Fruit fly (Drosophila melanogaster): ENCODE data around the gene Hmgcl.

The Hmgcl gene

DNA sequence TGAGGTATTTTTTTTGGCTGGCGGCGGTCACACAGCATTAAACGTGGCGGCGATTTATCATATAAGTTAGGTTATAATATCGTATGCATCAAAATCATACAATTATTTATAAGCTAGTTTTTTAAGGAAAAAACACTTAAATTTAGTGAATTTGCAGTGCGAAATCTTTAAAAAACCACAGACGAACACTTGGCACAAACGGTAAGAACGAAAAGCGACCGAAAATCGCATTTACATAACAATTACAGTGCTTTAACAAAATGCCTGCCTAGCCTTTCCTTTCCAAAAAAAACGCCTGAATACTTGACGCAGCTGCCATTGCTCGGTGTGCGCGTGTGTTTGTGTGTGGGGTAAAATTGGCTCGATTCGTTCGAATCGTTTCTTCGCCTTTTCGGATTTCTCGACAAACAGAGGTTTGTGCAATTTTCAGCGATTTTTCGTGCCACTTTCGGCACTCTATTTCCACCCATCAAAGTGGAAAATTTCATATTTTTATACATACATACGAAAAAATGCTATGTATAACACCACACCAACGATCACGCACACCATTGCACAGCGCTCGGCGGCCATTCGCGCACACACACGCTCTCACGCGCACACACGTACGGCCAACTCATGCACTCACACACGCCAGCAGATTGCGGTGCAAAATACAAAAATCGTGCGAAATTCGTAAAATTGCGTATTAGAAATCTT, 39.4 kb upstream of the Hmgcl start, which contains the start of gene Hrb27C:
Gene Hrb27C, plus strand, starts transcription at position 44 of the 699 bp plus-strand sequence.
- peak; percentile 33; the same call in 1 of the 2 replicates for TF ChIP-seq Ets98B (GFP tag; IDR thresholded peaks at IDR 0.05)
- no peak for TF ChIP-seq CG8301 (tag; optimal IDR thresholded peaks at IDR 0.05)

DNA sequence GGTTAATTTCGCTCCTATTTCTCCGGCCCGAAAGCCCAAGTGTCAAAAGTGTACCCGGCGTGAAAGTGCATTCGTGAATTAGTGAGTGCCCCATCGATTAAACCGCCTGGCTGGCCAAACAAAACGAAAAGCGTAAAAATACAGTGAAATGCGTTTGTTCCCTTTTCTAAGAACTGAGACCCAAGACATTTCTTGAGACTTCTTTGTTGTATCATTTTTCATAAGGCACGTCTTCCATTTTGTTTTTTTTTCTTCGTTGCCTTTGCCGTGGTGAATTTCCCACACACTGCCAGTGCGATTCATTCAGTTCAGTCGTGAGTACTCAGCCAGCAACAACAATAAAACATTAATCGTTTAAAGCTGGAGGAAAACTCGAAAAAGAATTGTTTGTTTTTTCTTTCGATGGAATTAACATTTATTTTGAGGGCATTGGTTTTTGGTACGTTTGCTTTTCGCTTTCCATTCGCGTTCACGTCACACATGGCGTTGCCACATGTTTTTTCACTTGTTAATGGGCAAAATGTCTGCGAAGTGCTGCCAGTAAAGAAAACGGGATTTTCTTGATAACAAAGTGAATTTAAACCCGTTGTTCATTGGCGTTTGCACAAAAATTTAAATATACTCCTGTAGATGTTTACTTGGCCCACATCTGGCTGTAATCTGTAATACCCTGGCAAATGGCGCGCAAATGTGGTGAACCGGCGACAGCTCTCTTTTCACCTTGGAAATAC, 38.7 kb upstream of the Hmgcl start:
- TF ChIP-seq CG10348 (GFP tag; IDR thresholded peaks at IDR 0.05): no peak
- peak; percentile 3 for TF ChIP-seq Pif1B (GFP tag; optimal IDR thresholded peaks at IDR 0.05)
- peak; percentile 96 for TF ChIP-seq EcR (GFP tag; optimal IDR thresholded peaks at IDR 0.05)
- no peak for TF ChIP-seq CG15710 (tag; optimal IDR thresholded peaks at IDR 0.05)
- no peak for TF ChIP-seq CG32121 (GFP tag; IDR thresholded peaks at IDR 0.05)
- TF ChIP-seq CG8301 (tag; optimal IDR thresholded peaks at IDR 0.05): peak; percentile 14
- TF ChIP-seq CG8159 (tag; optimal IDR thresholded peaks at IDR 0.05): peak; percentile 29
- peak; percentile 48; the same call in 1 of the 2 replicates for TF ChIP-seq CG12605 (GFP tag; IDR thresholded peaks at IDR 0.05)
- no peak for TF ChIP-seq rn (GFP tag; IDR thresholded peaks at IDR 0.05)
- peak; percentile 10 for TF ChIP-seq gl (tag; optimal IDR thresholded peaks at IDR 0.05)
- no peak for TF ChIP-seq CG14655 (GFP tag; optimal IDR thresholded peaks at IDR 0.05)
- TF ChIP-seq CG4496 (GFP tag; IDR thresholded peaks at IDR 0.05): 0 out of 3 replicates have a peak, but pooled peaks have one; percentile 18
- no peak for TF ChIP-seq CG13204 (GFP tag; optimal IDR thresholded peaks at IDR 0.05)
- TF ChIP-seq CG34367 (tag; optimal IDR thresholded peaks at IDR 0.05): no peak
- no peak for TF ChIP-seq Ets98B (GFP tag; IDR thresholded peaks at IDR 0.05)

DNA sequence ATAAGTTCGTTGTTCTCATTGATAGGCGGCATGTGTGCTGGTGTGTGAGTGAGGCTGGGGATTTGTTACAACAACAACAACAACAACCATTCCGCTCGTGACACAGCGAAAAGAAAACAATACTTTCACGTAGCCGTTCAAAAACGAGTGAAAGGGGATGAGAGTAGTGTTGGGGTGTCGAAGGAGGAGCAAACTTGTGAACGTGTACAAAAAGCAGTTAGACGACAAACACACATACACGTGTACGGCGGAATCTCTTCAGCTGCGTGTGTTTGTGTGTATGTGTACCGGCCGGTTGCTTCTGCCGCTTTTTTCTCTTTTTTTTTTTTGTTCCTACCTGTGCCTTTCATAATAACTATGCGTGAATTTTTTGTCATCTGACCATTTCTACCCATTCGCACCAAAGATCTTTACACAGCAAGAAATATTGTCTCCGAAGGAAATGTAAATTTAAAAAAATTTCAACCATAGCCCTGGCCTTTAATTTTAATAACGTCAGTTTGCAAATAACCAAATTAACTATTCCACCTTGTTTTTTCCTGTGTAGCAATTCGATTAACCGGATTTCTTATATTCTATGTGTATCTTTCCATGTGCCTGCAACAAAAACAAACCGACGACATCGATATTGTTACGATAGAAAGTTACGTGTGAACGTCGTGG, 38.0 kb upstream of the Hmgcl start:
- TF ChIP-seq CG15710 (tag; optimal IDR thresholded peaks at IDR 0.05): peak; percentile 74
- peak; percentile 87 for TF ChIP-seq Pif1B (GFP tag; optimal IDR thresholded peaks at IDR 0.05)
- TF ChIP-seq CG8159 (tag; optimal IDR thresholded peaks at IDR 0.05): peak; percentile 82
- peak; percentile 81 for TF ChIP-seq EcR (GFP tag; optimal IDR thresholded peaks at IDR 0.05)
- TF ChIP-seq CG9948 (tag; optimal IDR thresholded peaks at IDR 0.05): peak; percentile 80
- peak; percentile 83 for TF ChIP-seq CG17806 (tag; optimal IDR thresholded peaks at IDR 0.05)
- TF ChIP-seq CG4496 (GFP tag; IDR thresholded peaks at IDR 0.05): peak; percentile 91; the same call in 1 of the 3 replicates
- TF ChIP-seq Pif1A (GFP tag; optimal IDR thresholded peaks at IDR 0.05): peak; percentile 85
- no peak for TF ChIP-seq CG13204 (GFP tag; optimal IDR thresholded peaks at IDR 0.05)
- peak; percentile 88 for TF ChIP-seq CG8301 (tag; optimal IDR thresholded peaks at IDR 0.05)
- peak; percentile 39 for TF ChIP-seq gl (tag; optimal IDR thresholded peaks at IDR 0.05)
- peak; percentile 49 for TF ChIP-seq Snoo (tag; optimal IDR thresholded peaks at IDR 0.05)
- no peak for TF ChIP-seq CG10348 (GFP tag; IDR thresholded peaks at IDR 0.05)
- TF ChIP-seq CG32121 (GFP tag; IDR thresholded peaks at IDR 0.05): peak; percentile 81
- peak; percentile 90 for TF ChIP-seq Ets98B (GFP tag; IDR thresholded peaks at IDR 0.05)
- no peak for TF ChIP-seq fd96Ca (GFP tag; IDR thresholded peaks at IDR 0.05)
- peak; percentile 82 for TF ChIP-seq CG34367 (tag; optimal IDR thresholded peaks at IDR 0.05)
- TF ChIP-seq CG14655 (GFP tag; optimal IDR thresholded peaks at IDR 0.05): no peak

DNA sequence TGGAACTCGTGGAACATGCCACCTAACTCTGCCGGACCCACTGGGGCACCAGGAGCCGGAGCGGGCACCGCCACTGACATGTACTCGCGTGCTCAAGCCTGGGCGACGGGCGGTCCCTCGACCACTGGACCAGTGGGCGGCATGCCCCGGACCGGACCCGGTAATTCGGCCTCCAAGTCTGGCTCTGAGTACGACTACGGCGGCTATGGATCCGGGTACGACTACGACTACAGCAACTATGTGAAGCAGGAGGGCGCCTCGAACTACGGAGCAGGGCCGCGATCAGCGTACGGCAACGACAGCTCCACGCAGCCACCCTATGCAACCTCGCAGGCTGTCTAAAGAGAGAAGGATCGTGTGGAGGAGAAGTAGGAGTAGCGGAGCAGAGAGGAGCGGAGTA, 35.1 kb upstream of the Hmgcl start:
- TF ChIP-seq EcR (GFP tag; optimal IDR thresholded peaks at IDR 0.05) (no peak), CG13204 (GFP tag; optimal IDR thresholded peaks at IDR 0.05) (no peak), CG17806 (tag; optimal IDR thresholded peaks at IDR 0.05) (no peak)

DNA sequence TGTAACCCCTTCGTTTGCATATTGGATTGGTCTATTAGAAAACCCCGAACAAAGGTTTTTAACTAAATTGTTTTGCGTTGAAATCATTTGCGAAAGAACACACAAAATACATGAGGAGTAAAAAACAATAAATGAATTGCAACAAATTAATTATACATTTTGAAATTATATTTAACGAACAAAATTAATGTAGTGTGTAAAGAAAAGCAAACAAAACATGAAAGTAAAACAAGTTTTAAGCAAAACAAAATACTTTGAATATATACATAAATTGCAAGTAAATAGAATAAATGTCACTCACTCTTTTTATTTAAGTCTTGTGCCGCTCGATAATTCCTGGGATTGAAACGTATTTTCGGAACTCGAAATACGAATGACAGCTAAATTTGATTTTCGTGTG, 28.4 kb upstream of the Hmgcl start, which contains the start of gene CG43232:
Gene CG43232, plus strand, starts transcription at position 301 of the 400 bp plus-strand sequence.
- TF ChIP-seq D1 (tag; optimal IDR thresholded peaks at IDR 0.05) (no peak), CG10348 (GFP tag; IDR thresholded peaks at IDR 0.05) (no peak), CG13204 (GFP tag; optimal IDR thresholded peaks at IDR 0.05) (no peak), CG32121 (GFP tag; IDR thresholded peaks at IDR 0.05) (no peak), CG4496 (GFP tag; IDR thresholded peaks at IDR 0.05) (no peak), fd96Ca (GFP tag; IDR thresholded peaks at IDR 0.05) (no peak), CG14655 (GFP tag; optimal IDR thresholded peaks at IDR 0.05) (no peak), CG17806 (tag; optimal IDR thresholded peaks at IDR 0.05) (no peak), CG8301 (tag; optimal IDR thresholded peaks at IDR 0.05) (no peak)

DNA sequence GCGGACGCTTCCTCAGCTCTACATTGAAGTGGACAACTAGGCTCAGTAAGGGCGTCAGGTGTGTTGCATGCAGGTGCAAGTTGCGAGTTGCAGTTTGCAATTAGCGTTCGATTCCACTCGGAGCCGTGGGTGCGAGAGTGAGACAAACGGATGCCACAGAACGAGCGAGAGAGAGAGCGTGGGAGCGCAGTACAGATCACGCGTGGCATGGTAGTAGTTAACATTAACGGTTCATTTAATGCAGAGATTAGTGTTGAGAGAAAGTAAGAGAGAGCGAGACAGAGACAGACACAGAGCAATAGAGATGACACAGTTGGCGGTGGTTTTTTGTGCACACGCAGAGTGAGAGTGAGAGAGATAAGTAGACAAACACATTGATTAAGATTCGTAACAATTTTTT, 20.5 kb upstream of the Hmgcl start:
- TF ChIP-seq CG10348 (GFP tag; IDR thresholded peaks at IDR 0.05) (no peak), CG32121 (GFP tag; IDR thresholded peaks at IDR 0.05) (peak; percentile 7; the same call in 1 of the 2 replicates)

Data from whole organism, pupa.